Fruit fly (Drosophila melanogaster) whole organism, adult: Measurements from ENCODE around the gene EndoA.

ENCODE experiments used
- CG14711 ChIP-seq: fragments of 200-800 bp; sonication (Bioruptor generic); optimal IDR thresholded peaks from 2 replicates; lab custom pipeline; 2018; ENCODE audit warnings: missing biosample characterization, mild to moderate bottlenecking, missing genetic modification characterization, moderate library complexity
- CG1620 ChIP-seq: fragments of 200-800 bp; sonication (Bioruptor generic); optimal IDR thresholded peaks from 2 replicates; lab custom pipeline; 2016; ENCODE audit warnings: missing biosample characterization, missing genetic modification characterization
- CG33017 ChIP-seq: fragments of 200-800 bp; sonication (Bioruptor generic); optimal IDR thresholded peaks from 2 replicates; lab custom pipeline; 2018; ENCODE audit warnings: missing biosample characterization, mild to moderate bottlenecking, missing genetic modification characterization, moderate library complexity
- CG5204 ChIP-seq: fragments of 200-800 bp; sonication (Bioruptor generic); optimal IDR thresholded peaks from 2 replicates; lab custom pipeline; 2016; ENCODE audit warnings: missing biosample characterization, missing genetic modification characterization
- CG7101 ChIP-seq: fragments of 200-800 bp; sonication (Bioruptor generic); optimal IDR thresholded peaks from 2 replicates; lab custom pipeline; 2018; ENCODE audit warnings: missing biosample characterization, mild to moderate bottlenecking, missing genetic modification characterization, moderate library complexity
- Crg-1 ChIP-seq: fragments of 200-800 bp; sonication (Bioruptor generic); optimal IDR thresholded peaks from 2 replicates; lab custom pipeline; 2016; ENCODE audit warnings: missing biosample characterization, missing genetic modification characterization
- Hr96 ChIP-seq: fragments of 200-800 bp; sonication (Bioruptor generic); optimal IDR thresholded peaks from 2 replicates; lab custom pipeline; 2016; ENCODE audit warnings: missing biosample characterization, missing genetic modification characterization
- bab1 ChIP-seq: fragments of 200-800 bp; sonication (Bioruptor generic); optimal IDR thresholded peaks from 3 replicates; lab custom pipeline; 2019; ENCODE audit warnings: missing biosample characterization, mild to moderate bottlenecking, missing genetic modification characterization, moderate library complexity
- cic ChIP-seq: fragments of 200-800 bp; sonication (Bioruptor generic); optimal IDR thresholded peaks from 2 replicates; lab custom pipeline; 2017; ENCODE audit warnings: missing biosample characterization, mild to moderate bottlenecking, missing genetic modification characterization, moderate library complexity
- cnc ChIP-seq, 2 experiments: fragments of >200 bp; optimal IDR thresholded peaks; 2 replicates each; lab custom pipeline; 2017
- kay ChIP-seq: fragments of 200-800 bp; sonication (Bioruptor generic); peaks from one replicate; lab custom pipeline; 2016; ENCODE audit warnings: missing biosample characterization, missing genetic modification characterization, borderline replicate concordance
- ovo ChIP-seq: fragments of 200-800 bp; sonication (Bioruptor generic); optimal IDR thresholded peaks from 2 replicates; lab custom pipeline; 2016; ENCODE audit warnings: missing biosample characterization, missing genetic modification characterization
- tj ChIP-seq: fragments of 200-800 bp; sonication (Bioruptor generic); optimal IDR thresholded peaks from 3 replicates; lab custom pipeline; 2017; ENCODE audit warnings: missing biosample characterization, mild to moderate bottlenecking, missing genetic modification characterization, moderate library complexity

DNA sequence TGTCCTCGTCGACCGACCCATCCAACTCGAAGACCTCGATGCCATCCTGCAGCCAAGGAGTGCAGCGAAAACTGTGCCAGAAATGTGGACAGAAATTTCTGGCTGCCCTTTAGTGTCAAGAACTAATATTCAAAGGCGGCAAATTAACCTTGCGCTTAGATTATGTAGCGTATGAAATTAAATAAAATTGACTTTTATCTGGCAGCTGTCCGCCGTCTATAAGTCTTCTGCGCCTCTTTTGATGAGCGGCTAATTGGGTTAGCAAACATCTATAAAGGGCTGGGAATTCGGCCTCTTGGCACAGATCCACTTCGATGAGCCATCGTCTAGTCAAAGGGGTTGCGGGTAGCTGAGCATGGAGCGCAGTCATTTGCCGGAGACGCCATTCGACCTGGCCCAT, 7.3 kb upstream of the EndoA start, which contains the start of gene Rh2:
- TF ChIP-seq cic (GFP tag; lab: Kevin White, UChicago) (no peak), ovo (no peak), CG5204 (no peak), CG33017 (tag; lab: Kevin White, UChicago) (no peak), kay (GFP tag; lab: Kevin White, UChicago) (no peak), CG1620 (no peak), CG14711 (no peak), bab1 (GFP tag; lab: Kevin White, UChicago) (no peak), Crg-1 (GFP tag; lab: Kevin White, UChicago) (no peak), tj (GFP tag; lab: Kevin White, UChicago) (no peak), CG7101 (tag; lab: Kevin White, UChicago) (no peak), Hr96 (no peak), cnc (optimal IDR thresholded peaks at IDR 0.05; lab: Kevin White, UChicago) (no peak)
